Worm (Caenorhabditis elegans): Measurements from ENCODE around the gene repo-1.

ce11 chrIV:12068590-12068989 lies 15.7 kb upstream of the repo-1 start, which contains the start of gene bath-37:
- TF ChIP-seq dao-5 (tag; optimal IDR thresholded peaks at IDR 0.05), result no peak
- TF ChIP-seq W03F9.2 (tag; optimal IDR thresholded peaks at IDR 0.05), result no peak
- no peak for TF ChIP-seq him-1 (tag; optimal IDR thresholded peaks at IDR 0.05)

Data from whole organism, L4/young adult.